Fruit fly (Drosophila melanogaster) whole organism, embryonic: Measurements from ENCODE around the gene Bap111.

Experiments used
- CG10462 ChIP-seq: fragments of 200-800 bp; sonication (Bioruptor generic); optimal IDR thresholded peaks from 2 replicates; lab custom pipeline; 2016; ENCODE audit warnings: missing biosample characterization, missing genetic modification characterization
- CG10543 ChIP-seq: fragments of 200-800 bp; sonication (Bioruptor generic); optimal IDR thresholded peaks from 3 replicates; lab custom pipeline; 2017; ENCODE audit warnings: missing biosample characterization, mild to moderate bottlenecking, missing genetic modification characterization, moderate library complexity
- CG11456 ChIP-seq: fragments of 200-800 bp; sonication (Bioruptor generic); IDR thresholded peaks from 3 replicates; pipeline ENCODE4 v1.3.6; 2022; ENCODE audit warnings: missing biosample characterization, missing genetic modification characterization
- CG13894 ChIP-seq: fragments of 200-800 bp; sonication (Bioruptor generic); optimal IDR thresholded peaks from 3 replicates; lab custom pipeline; 2018; ENCODE audit warnings: missing biosample characterization, mild to moderate bottlenecking, missing genetic modification characterization, moderate library complexity
- CG15011 ChIP-seq: fragments of 200-800 bp; sonication (Bioruptor generic); optimal IDR thresholded peaks from 3 replicates; lab custom pipeline; 2018; ENCODE audit warnings: missing biosample characterization, mild to moderate bottlenecking, missing genetic modification characterization
- CG15269 ChIP-seq: fragments of 200-800 bp; sonication (Bioruptor generic); optimal IDR thresholded peaks from 2 replicates; lab custom pipeline; 2018; ENCODE audit warnings: missing biosample characterization, mild to moderate bottlenecking, missing genetic modification characterization, moderate library complexity
- CG15514 ChIP-seq: fragments of 200-800 bp; sonication (Bioruptor generic); optimal IDR thresholded peaks from 3 replicates; lab custom pipeline; 2017; ENCODE audit warnings: missing biosample characterization, missing genetic modification characterization, mild to moderate bottlenecking, moderate library complexity, missing genetic modification reagents
- CG15601 ChIP-seq: fragments of 200-800 bp; sonication (Bioruptor generic); optimal IDR thresholded peaks from 3 replicates; lab custom pipeline; 2019; ENCODE audit warnings: missing biosample characterization, mild to moderate bottlenecking, missing genetic modification characterization, moderate library complexity
- CG17359 ChIP-seq: fragments of 200-800 bp; sonication (Bioruptor generic); optimal IDR thresholded peaks from 3 replicates; lab custom pipeline; 2018; ENCODE audit warnings: missing biosample characterization, mild to moderate bottlenecking, missing genetic modification characterization, moderate library complexity
- CG2116 ChIP-seq: fragments of 200-800 bp; sonication (Bioruptor generic); optimal IDR thresholded peaks from 3 replicates; lab custom pipeline; 2018; ENCODE audit warnings: missing biosample characterization, mild to moderate bottlenecking, missing genetic modification characterization
- CG2129 ChIP-seq: fragments of 200-800 bp; sonication (Bioruptor generic); IDR thresholded peaks from 2 replicates; pipeline ENCODE4 v1.3.6; 2022; ENCODE audit warnings: missing biosample characterization, missing genetic modification characterization; ENCODE audit not compliant: partially characterized antibody
- CG2199 ChIP-seq: fragments of 200-800 bp; sonication (Bioruptor generic); IDR thresholded peaks from 3 replicates; pipeline ENCODE4 v1.3.6; 2022; ENCODE audit warnings: missing biosample characterization, missing genetic modification characterization
- CG2875 ChIP-seq: fragments of 200-800 bp; sonication (Bioruptor generic); optimal IDR thresholded peaks from 2 replicates; lab custom pipeline; 2017; ENCODE audit warnings: missing biosample characterization, mild to moderate bottlenecking, missing genetic modification characterization, missing genetic modification reagents
- CG30020 ChIP-seq: fragments of 200-800 bp; optimal IDR thresholded peaks from 2 replicates; lab custom pipeline; 2019; ENCODE audit warnings: missing biosample characterization, mild to moderate bottlenecking, missing genetic modification characterization, moderate library complexity
- CG32772 ChIP-seq: fragments of 200-800 bp; sonication (Bioruptor generic); IDR thresholded peaks from 2 replicates; pipeline ENCODE4 v1.3.6; 2022; ENCODE audit warnings: missing biosample characterization, missing genetic modification characterization
- CG3407 ChIP-seq: fragments of 200-800 bp; sonication (Bioruptor generic); optimal IDR thresholded peaks from 2 replicates; lab custom pipeline; 2018; ENCODE audit warnings: missing biosample characterization, mild to moderate bottlenecking, missing genetic modification characterization
- CG4424 ChIP-seq: fragments of 200-800 bp; sonication (Bioruptor generic); optimal IDR thresholded peaks from 3 replicates; lab custom pipeline; 2016; ENCODE audit warnings: missing biosample characterization, missing genetic modification characterization
- CG7839 ChIP-seq: fragments of 200-800 bp; sonication (Bioruptor generic); optimal IDR thresholded peaks from 3 replicates; lab custom pipeline; 2018; ENCODE audit warnings: missing biosample characterization, mild to moderate bottlenecking, missing genetic modification characterization, moderate library complexity
- CG8388 ChIP-seq: fragments of 200-800 bp; sonication (Bioruptor generic); optimal IDR thresholded peaks from 2 replicates; lab custom pipeline; 2019; ENCODE audit warnings: missing biosample characterization, mild to moderate bottlenecking, missing genetic modification characterization, moderate library complexity
- GATAe ChIP-seq: fragments of 200-800 bp; sonication (Bioruptor generic); conservative IDR thresholded peaks from 2 replicates; pipeline ENCODE4 v1.3.6; 2022; ENCODE audit warnings: missing biosample characterization, missing genetic modification characterization
- Hey ChIP-seq: fragments of 200-800 bp; sonication (Bioruptor generic); optimal IDR thresholded peaks from 3 replicates; lab custom pipeline; 2018; ENCODE audit warnings: missing biosample characterization, mild to moderate bottlenecking, missing genetic modification characterization
- HmgD ChIP-seq: fragments of 200-800 bp; sonication (Bioruptor generic); optimal IDR thresholded peaks from 3 replicates; lab custom pipeline; 2016; ENCODE audit warnings: missing biosample characterization, missing genetic modification characterization
- Hmr ChIP-seq: fragments of 200-800 bp; sonication (Bioruptor generic); optimal IDR thresholded peaks from 3 replicates; lab custom pipeline; 2017; ENCODE audit warnings: mild to moderate bottlenecking, missing biosample characterization, missing genetic modification reagents, missing genetic modification characterization
- Lim3 ChIP-seq: fragments of 200-800 bp; sonication (Bioruptor generic); IDR thresholded peaks from 2 replicates; pipeline ENCODE4 v1.3.6; 2022; ENCODE audit warnings: missing biosample characterization, missing genetic modification characterization
- Med ChIP-seq: fragments of 200-800 bp; sonication (Bioruptor generic); peaks from one replicate; lab custom pipeline; 2016; ENCODE audit warnings: missing biosample characterization, missing genetic modification characterization, mild to moderate bottlenecking, inconsistent platforms, moderate library complexity
- Pdp1 ChIP-seq, 2 experiments: fragments of 200-800 bp; sonication (Bioruptor generic); optimal IDR thresholded peaks; 3 replicates each; lab custom pipeline; 2016; ENCODE audit warnings: missing biosample characterization in 2 of 2, missing genetic modification characterization in 2 of 2, mild to moderate bottlenecking in 1 of 2, moderate library complexity in 1 of 2
- Rfx ChIP-seq: fragments of 200-800 bp; sonication (Bioruptor generic); IDR thresholded peaks from 2 replicates; pipeline ENCODE4 v1.3.6; 2022; ENCODE audit warnings: missing biosample characterization, missing genetic modification characterization
- Scr ChIP-seq: fragments of 200-800 bp; sonication (Bioruptor generic); IDR thresholded peaks from 2 replicates; pipeline ENCODE4 v1.3.6; 2022; ENCODE audit warnings: missing biosample characterization, missing genetic modification characterization; ENCODE audit not compliant: partially characterized antibody
- Spps ChIP-seq: fragments of 200-800 bp; sonication (Bioruptor generic); optimal IDR thresholded peaks from 2 replicates; lab custom pipeline; 2018; ENCODE audit warnings: missing biosample characterization, mild to moderate bottlenecking, missing genetic modification characterization
- YL-1 ChIP-seq: fragments of 200-800 bp; sonication (Bioruptor generic); optimal IDR thresholded peaks from 3 replicates; lab custom pipeline; 2017; ENCODE audit warnings: missing biosample characterization, mild to moderate bottlenecking, missing genetic modification characterization
- abd-A ChIP-seq: fragments of 200-800 bp; sonication (Bioruptor generic); optimal IDR thresholded peaks from 3 replicates; lab custom pipeline; 2019; ENCODE audit warnings: missing biosample characterization, mild to moderate bottlenecking, missing genetic modification characterization, moderate library complexity
- br ChIP-seq: fragments of >200 bp; optimal IDR thresholded peaks from 2 replicates; lab custom pipeline; 2017
- caup ChIP-seq: fragments of 200-800 bp; sonication (Bioruptor generic); optimal IDR thresholded peaks from 3 replicates; lab custom pipeline; 2017; ENCODE audit warnings: missing biosample characterization, mild to moderate bottlenecking, missing genetic modification characterization, moderate library complexity; ENCODE audit not compliant: severe bottlenecking
- crp ChIP-seq, 2 experiments: fragments of 200-800 bp; sonication (Bioruptor generic); optimal IDR thresholded peaks; 2 replicates in 1 of 2; 3 replicates in 1 of 2; lab custom pipeline; 2017; ENCODE audit warnings: missing biosample characterization in 2 of 2, missing genetic modification characterization in 2 of 2, mild to moderate bottlenecking in 1 of 2, moderate library complexity in 1 of 2
- danr ChIP-seq: fragments of 200-800 bp; sonication (Bioruptor generic); IDR thresholded peaks from 2 replicates; pipeline ENCODE4 v1.3.6; 2022; ENCODE audit warnings: missing biosample characterization, missing genetic modification characterization
- exex ChIP-seq: fragments of 200-800 bp; sonication (Bioruptor generic); optimal IDR thresholded peaks from 4 replicates; lab custom pipeline; 2018; ENCODE audit warnings: missing biosample characterization, mild to moderate bottlenecking, missing genetic modification characterization, moderate library complexity
- ftz-f1 ChIP-seq: fragments of 200-800 bp; sonication (Bioruptor generic); optimal IDR thresholded peaks from 2 replicates; lab custom pipeline; 2016; ENCODE audit warnings: missing biosample characterization, missing genetic modification characterization
- gro ChIP-seq: fragments of 200-800 bp; sonication (Bioruptor generic); optimal IDR thresholded peaks from 2 replicates; lab custom pipeline; 2016; ENCODE audit warnings: missing biosample characterization, missing genetic modification characterization
- hkb ChIP-seq, 2 experiments: fragments of 200-800 bp in 1 of 2; fragments of >200 bp in 1 of 2; sonication (Bioruptor generic) in 1 of 2; IDR thresholded peaks in 1 of 2; optimal IDR thresholded peaks in 1 of 2; 2 replicates each; pipeline versions ENCODE4 v1.3.6 to Lab custom; 2017 to 2022; ENCODE audit warnings: missing biosample characterization in 1 of 2, missing genetic modification characterization in 1 of 2
- mirr ChIP-seq: fragments of 200-800 bp; sonication (Bioruptor generic); optimal IDR thresholded peaks from 3 replicates; lab custom pipeline; 2018; ENCODE audit warnings: missing biosample characterization, mild to moderate bottlenecking, missing genetic modification characterization
- scrt ChIP-seq: fragments of 200-800 bp; sonication (Bioruptor generic); optimal IDR thresholded peaks from 2 replicates; lab custom pipeline; 2018; ENCODE audit warnings: missing biosample characterization, mild to moderate bottlenecking, missing genetic modification characterization, moderate library complexity
- sd ChIP-seq: fragments of 200-800 bp; sonication (Bioruptor generic); optimal IDR thresholded peaks from 3 replicates; lab custom pipeline; 2018; ENCODE audit warnings: missing biosample characterization, mild to moderate bottlenecking, missing genetic modification characterization, moderate library complexity
- sens-2 ChIP-seq: fragments of 200-800 bp; sonication (Bioruptor generic); IDR thresholded peaks from 2 replicates; pipeline ENCODE4 v1.3.6; 2022; ENCODE audit warnings: missing biosample characterization, missing genetic modification characterization
- sim ChIP-seq: fragments of 200-800 bp; sonication (Bioruptor generic); IDR thresholded peaks from 2 replicates; pipeline ENCODE4 v1.3.6; 2022; ENCODE audit warnings: missing biosample characterization, missing genetic modification characterization
- slbo ChIP-seq: fragments of 200-800 bp; sonication (Bioruptor generic); IDR thresholded peaks from 2 replicates; pipeline ENCODE4 v1.3.6; 2022; ENCODE audit warnings: missing biosample characterization, missing genetic modification characterization
- sqz ChIP-seq: fragments of 200-800 bp; sonication (Bioruptor generic); optimal IDR thresholded peaks from 3 replicates; lab custom pipeline; 2018; ENCODE audit warnings: missing biosample characterization, mild to moderate bottlenecking, missing genetic modification characterization
- sug ChIP-seq: fragments of 200-800 bp; optimal IDR thresholded peaks from 2 replicates; lab custom pipeline; 2019; ENCODE audit warnings: missing biosample characterization, mild to moderate bottlenecking, missing genetic modification characterization, moderate library complexity
- zf30C ChIP-seq: fragments of 200-800 bp; sonication (Bioruptor generic); optimal IDR thresholded peaks from 3 replicates; lab custom pipeline; 2018; ENCODE audit warnings: missing biosample characterization, mild to moderate bottlenecking, missing genetic modification characterization
- zfh2 ChIP-seq: fragments of 200-800 bp; sonication (Bioruptor generic); optimal IDR thresholded peaks from 2 replicates; lab custom pipeline; 2016; ENCODE audit warnings: missing biosample characterization, missing genetic modification characterization

Gene Bap111

dm6 chrX:9200234-9200633, 51.1 kb downstream of the Bap111 start (continued):
- TF ChIP-seq CG10462, result no peak
- no peak for TF ChIP-seq CG3407 (GFP tag; lab: Kevin White, UChicago)
- TF ChIP-seq hkb (optimal IDR thresholded peaks at IDR 0.05; lab: Kevin White, UChicago), result no peak
- no peak for TF ChIP-seq hkb (GFP tag; IDR thresholded peaks at IDR 0.05; lab: Robert Waterston, UW)
- TF ChIP-seq danr, result no peak
- peak; percentile 0 for TF ChIP-seq Hey
- TF ChIP-seq Scr (GFP tag; lab: Robert Waterston, UW), result no peak
- peak; percentile 67 for TF ChIP-seq mirr (GFP tag; lab: Kevin White, UChicago)
- TF ChIP-seq CG32772 (GFP tag; lab: Robert Waterston, UW), result no peak
- TF ChIP-seq HmgD, result no peak
- no peak for TF ChIP-seq CG2129 (GFP tag; lab: Robert Waterston, UW)
- no peak for TF ChIP-seq Spps (tag; lab: Kevin White, UChicago)
- no peak for TF ChIP-seq CG11456 (GFP tag; lab: Robert Waterston, UW)
- no peak for TF ChIP-seq slbo (GFP tag; lab: Robert Waterston, UW)
- no peak for TF ChIP-seq CG30020 (tag; lab: Kevin White, UChicago)
- no peak for TF ChIP-seq CG7839
- TF ChIP-seq zfh2 (GFP tag; lab: Kevin White, UChicago), result no peak

- peak; percentile 89 for TF ChIP-seq abd-A
- TF ChIP-seq zf30C, result no peak
- peak; percentile 19 for TF ChIP-seq CG15514 (GFP tag; lab: Kevin White, UChicago)
- no peak for TF ChIP-seq CG8388 (GFP tag; lab: Kevin White, UChicago)
- no peak for TF ChIP-seq CG15269 (tag; lab: Kevin White, UChicago)
- TF ChIP-seq caup (GFP tag; lab: Kevin White, UChicago), result peak; percentile 11
- no peak for TF ChIP-seq scrt (GFP tag; lab: Kevin White, UChicago)
- TF ChIP-seq CG15601 (tag; lab: Kevin White, UChicago), result peak; percentile 65
- TF ChIP-seq GATAe (GFP tag; lab: Robert Waterston, UW), result peak; percentile 60; the same call in 1 of the 2 replicates
- peak; percentile 51 for TF ChIP-seq Med (GFP tag; lab: Kevin White, UChicago)
- TF ChIP-seq CG10543 (GFP tag; lab: Kevin White, UChicago), result peak; percentile 19
- peak; percentile 29 for TF ChIP-seq sqz (GFP tag; lab: Kevin White, UChicago)
- peak; percentile 96 for TF ChIP-seq mirr (GFP tag; lab: Kevin White, UChicago)
- no peak for TF ChIP-seq CG4424
- TF ChIP-seq CG13894 (tag; lab: Kevin White, UChicago), result peak; percentile 1
- no peak for TF ChIP-seq sim (GFP tag; lab: Robert Waterston, UW)
- peak; percentile 85 for TF ChIP-seq exex (tag; lab: Kevin White, UChicago)
- no peak for TF ChIP-seq CG2875 (GFP tag; lab: Kevin White, UChicago)
- TF ChIP-seq CG2199 (GFP tag; lab: Robert Waterston, UW), result 0 out of 3 replicates have a peak, but pooled peaks have one; percentile 45
- TF ChIP-seq crp (GFP tag; optimal IDR thresholded peaks at IDR 0.05; lab: Kevin White, UChicago), result no peak
- TF ChIP-seq Rfx (GFP tag; lab: Robert Waterston, UW), result no peak
- no peak for TF ChIP-seq sens-2
- peak; percentile 55 for TF ChIP-seq sd (tag; lab: Kevin White, UChicago)
- TF ChIP-seq Lim3 (GFP tag; lab: Robert Waterston, UW), result peak; percentile 55; the same call in 1 of the 2 replicates
- peak; percentile 83 for TF ChIP-seq ftz-f1 (GFP tag; lab: Kevin White, UChicago)
- TF ChIP-seq Hmr (GFP tag; lab: Kevin White, UChicago), result no peak
- peak; percentile 31 for TF ChIP-seq gro (GFP tag; lab: Kevin White, UChicago)
- TF ChIP-seq CG15011 (GFP tag; lab: Kevin White, UChicago), result no peak
- TF ChIP-seq Hey, result no peak
- TF ChIP-seq YL-1 (GFP tag; lab: Kevin White, UChicago), result no peak
- no peak for TF ChIP-seq CG2116 (GFP tag; lab: Kevin White, UChicago)
- no peak for TF ChIP-seq CG17359 (tag; lab: Kevin White, UChicago)
- TF ChIP-seq sug (tag; lab: Kevin White, UChicago), result peak; percentile 95
- TF ChIP-seq Pdp1 (GFP tag; optimal IDR thresholded peaks at IDR 0.05; lab: Kevin White, UChicago), result peak in 1 of 2 experiments; percentile 80
- no peak for TF ChIP-seq br (lab: Kevin White, UChicago)
These were observed 52.0 kb downstream of the Bap111 start for dm6 chrX:9201080-9201479.
